Worm (Caenorhabditis elegans) whole organism, late embryonic: ENCODE data around the gene egl-2.

Experiments
- F13H6.1 ChIP-seq: sonication (generic microtip); optimal IDR thresholded peaks from 2 replicates; lab custom pipeline; 2016; ENCODE audit warnings: missing genetic modification characterization, missing compliant biosample characterization
- ama-1 ChIP-seq: fragments of 150-350 bp; optimal IDR thresholded peaks from 2 replicates; lab custom pipeline; 2014
- npax-4 ChIP-seq: sonication (generic microtip); optimal IDR thresholded peaks from 2 replicates; lab custom pipeline; 2016; ENCODE audit warnings: missing genetic modification characterization, missing compliant biosample characterization
- odd-2 ChIP-seq: sonication (generic microtip); optimal IDR thresholded peaks from 2 replicates; lab custom pipeline; 2017; ENCODE audit warnings: antibody characterized with exemption, mild to moderate bottlenecking, missing genetic modification characterization, missing compliant biosample characterization
- unc-42 ChIP-seq: sonication (generic microtip); optimal IDR thresholded peaks from 2 replicates; lab custom pipeline; 2016; ENCODE audit warnings: missing genotype, missing genetic modification characterization, missing compliant biosample characterization

ce11 chrV:1262036-1262435 lies 37.1 kb downstream of the egl-2 start:
- TF ChIP-seq npax-4 (tag; lab: Kevin White, UChicago) (no peak), odd-2 (tag; lab: Kevin White, UChicago) (no peak), unc-42 (no peak), ama-1 (lab: Kevin White, UChicago) (no peak), F13H6.1 (tag; lab: Kevin White, UChicago) (no peak)
